Worm (Caenorhabditis elegans): ENCODE data around the gene eif-2Bgamma.
A peak's percentile ranks its signal among the peaks of the same experiment; 100 is the strongest.

The eif-2Bgamma gene

ce11 chrII:6968191-6968675, 785 bp upstream of the eif-2Bgamma start (continued):
- no peak for TF ChIP-seq C34B4.2 (tag; optimal IDR thresholded peaks at IDR 0.05)
- TF ChIP-seq fkh-10 (GFP tag; optimal IDR thresholded peaks at IDR 0.05), result peak; percentile 21
- peak; percentile 65; the same call in 1 of the 2 replicates for TF ChIP-seq ceh-88 (GFP tag; IDR thresholded peaks at IDR 0.05)
- no peak; the same call in 1 of the 2 replicates for TF ChIP-seq mab-9 (GFP tag; IDR thresholded peaks at IDR 0.05)
- TF ChIP-seq nhr-11 (tag; optimal IDR thresholded peaks at IDR 0.05), result peak; percentile 12
- peak; percentile 86 for TF ChIP-seq lin-14 (GFP tag; optimal IDR thresholded peaks at IDR 0.05)
- no peak for TF ChIP-seq vab-15 (tag; optimal IDR thresholded peaks at IDR 0.05)
- TF ChIP-seq lin-13 (GFP tag; optimal IDR thresholded peaks at IDR 0.05), result peak; percentile 85
- TF ChIP-seq efl-1 (optimal IDR thresholded peaks at IDR 0.05), result peak; percentile 60 to 78
- peak; percentile 37 to 96 for TF ChIP-seq efl-1 (GFP tag; optimal IDR thresholded peaks at IDR 0.05 in 1 of 2)
- no peak for TF ChIP-seq sox-4 (tag; optimal IDR thresholded peaks at IDR 0.05)
- TF ChIP-seq nhr-20 (tag; optimal IDR thresholded peaks at IDR 0.05), result peak; percentile 89
- no peak for TF ChIP-seq mef-2 (tag; optimal IDR thresholded peaks at IDR 0.05)
- peak; percentile 79 for TF ChIP-seq dsc-1 (tag; optimal IDR thresholded peaks at IDR 0.05)
- TF ChIP-seq ces-1 (GFP tag; optimal IDR thresholded peaks at IDR 0.05), result no peak
- peak; percentile 66 for TF ChIP-seq irx-1 (tag; optimal IDR thresholded peaks at IDR 0.05)
- no peak for TF ChIP-seq unc-30 (tag; optimal IDR thresholded peaks at IDR 0.05)
- TF ChIP-seq ceh-63 (GFP tag; optimal IDR thresholded peaks at IDR 0.05), result no peak
- no peak for TF ChIP-seq hpl-2 (GFP tag; optimal IDR thresholded peaks at IDR 0.05)
- peak; percentile 93 for TF ChIP-seq rnt-1 (tag; optimal IDR thresholded peaks at IDR 0.05)
- peak; percentile 70 for TF ChIP-seq egl-13 (tag; optimal IDR thresholded peaks at IDR 0.05)
- TF ChIP-seq jun-1 (tag; optimal IDR thresholded peaks at IDR 0.05), result peak; percentile 35
- peak; percentile 48 for TF ChIP-seq isw-1 (GFP tag; IDR thresholded peaks at IDR 0.05)
- TF ChIP-seq fkh-8 (tag; optimal IDR thresholded peaks at IDR 0.05), result peak; percentile 64
- no peak for TF ChIP-seq fkh-4 (tag; optimal IDR thresholded peaks at IDR 0.05; ENCODE audit: borderline replicate concordance)
- TF ChIP-seq lin-35 (GFP tag; optimal IDR thresholded peaks at IDR 0.05), result peak; percentile 41 to 65
- TF ChIP-seq sup-37 (GFP tag; optimal IDR thresholded peaks at IDR 0.05), result peak; percentile 75
- TF ChIP-seq tlp-1 (tag; optimal IDR thresholded peaks at IDR 0.05), result no peak
- TF ChIP-seq blmp-1 (tag; optimal IDR thresholded peaks at IDR 0.05), result no peak
- no peak for TF ChIP-seq egl-27 (tag; optimal IDR thresholded peaks at IDR 0.05)
- TF ChIP-seq snu-23 (GFP tag; optimal IDR thresholded peaks at IDR 0.05), result peak; percentile 86
- TF ChIP-seq elt-3 (tag; optimal IDR thresholded peaks at IDR 0.05), result peak in 1 of 6 experiments; percentile 29
- TF ChIP-seq skn-1 (tag; optimal IDR thresholded peaks at IDR 0.05), result no peak
- peak; percentile 34 for TF ChIP-seq hlh-17 (GFP tag; optimal IDR thresholded peaks at IDR 0.05; ENCODE audit: borderline replicate concordance)
- peak; percentile 63 for TF ChIP-seq efl-3 (GFP tag; optimal IDR thresholded peaks at IDR 0.05)
- TF ChIP-seq hlh-4 (tag; optimal IDR thresholded peaks at IDR 0.05), result no peak
- peak; percentile 53 to 77 (median 72) for TF ChIP-seq ceh-82 (tag; optimal IDR thresholded peaks at IDR 0.05)
- TF ChIP-seq grh-1 (GFP tag; IDR thresholded peaks at IDR 0.05), result peak; percentile 73
- TF ChIP-seq nhr-12 (tag; optimal IDR thresholded peaks at IDR 0.05), result no peak
- TF ChIP-seq ceh-90 (tag; optimal IDR thresholded peaks at IDR 0.05), result no peak
- peak; percentile 37 for TF ChIP-seq ceh-8 (GFP tag; optimal IDR thresholded peaks at IDR 0.05)

- TF ChIP-seq unc-98 (GFP tag; IDR thresholded peaks at IDR 0.05) (no peak), grh-1 (GFP tag; IDR thresholded peaks at IDR 0.05) (no peak), rnt-1 (tag; optimal IDR thresholded peaks at IDR 0.05) (no peak), ceh-63 (GFP tag; optimal IDR thresholded peaks at IDR 0.05) (no peak), isw-1 (GFP tag; IDR thresholded peaks at IDR 0.05) (no peak), nhr-84 (tag; optimal IDR thresholded peaks at IDR 0.05) (no peak), nhr-85 (tag) (no peak), irx-1 (tag; optimal IDR thresholded peaks at IDR 0.05) (no peak), hpl-2 (GFP tag; optimal IDR thresholded peaks at IDR 0.05) (no peak), ama-1 (optimal IDR thresholded peaks at IDR 0.05) (no peak)
Measured at ce11 chrII:6965573-6965972, 1.9 kb downstream of the eif-2Bgamma start, which contains the start of gene tra-2. tra-2 (minus strand) TSS chrII:6965673.

All from whole organism, L1 larva.